Worm (Caenorhabditis elegans) whole organism, midembryonic: ENCODE results near the gene sdz-21.

Experiments
- T22C8.4 ChIP-seq: fragments of 200-800 bp; sonication (Bioruptor generic); IDR thresholded peaks from 2 replicates; pipeline ENCODE4 v1.3.6; 2022; ENCODE audit warnings: missing genetic modification characterization, missing compliant biosample characterization
- cog-1 ChIP-seq: sonication (generic microtip); optimal IDR thresholded peaks from 2 replicates; lab custom pipeline; 2016; ENCODE audit warnings: missing genetic modification characterization, missing compliant biosample characterization
- flt-1 ChIP-seq: fragments of 200-800 bp; sonication (Bioruptor generic); IDR thresholded peaks from 2 replicates; pipeline ENCODE4 v1.3.6; 2022; ENCODE audit warnings: missing genetic modification characterization, missing compliant biosample characterization
- klf-2 ChIP-seq: fragments of 200-800 bp; sonication (Bioruptor generic); conservative IDR thresholded peaks from 2 replicates; pipeline ENCODE4 v1.3.6; 2022; ENCODE audit warnings: missing genetic modification reagents, missing genetic modification characterization, missing compliant biosample characterization
- med-1 ChIP-seq: sonication (generic microtip); optimal IDR thresholded peaks from 2 replicates; lab custom pipeline; 2017; ENCODE audit warnings: missing genetic modification characterization, mild to moderate bottlenecking, missing compliant biosample characterization, antibody characterized with exemption, missing genetic modification reagents; ENCODE audit not compliant: insufficient read depth
- ref-1 ChIP-seq: fragments of 200-800 bp; sonication (Bioruptor generic); conservative IDR thresholded peaks from 2 replicates; pipeline ENCODE4 v1.3.6; 2022; ENCODE audit warnings: missing genetic modification reagents, missing genetic modification characterization, missing compliant biosample characterization
- tab-1 ChIP-seq: fragments of 200-800 bp; sonication (Bioruptor generic); IDR thresholded peaks from 2 replicates; pipeline ENCODE4 v1.3.6; 2022; ENCODE audit warnings: missing genetic modification characterization, missing compliant biosample characterization
- ztf-23 ChIP-seq: fragments of 200-800 bp; sonication (Bioruptor generic); IDR thresholded peaks from 2 replicates; pipeline ENCODE4 v1.3.6; 2022; ENCODE audit warnings: missing genetic modification reagents, missing genetic modification characterization, missing compliant biosample characterization
- ztf-29 ChIP-seq: fragments of 200-800 bp; sonication (Bioruptor generic); IDR thresholded peaks from 2 replicates; pipeline ENCODE4 v1.3.6; 2022; ENCODE audit warnings: missing genetic modification reagents, missing genetic modification characterization, missing compliant biosample characterization

The sdz-21 gene

ce11 chrIII:5630350-5630749, 26.5 kb downstream of the sdz-21 start:
- no peak for TF ChIP-seq tab-1 (GFP tag; lab: Robert Waterston, UW)
- TF ChIP-seq ztf-23 (GFP tag; lab: Robert Waterston, UW) = no peak
- no peak for TF ChIP-seq cog-1

- TF ChIP-seq ztf-23 (GFP tag; lab: Robert Waterston, UW) = no peak
- no peak for TF ChIP-seq klf-2
- TF ChIP-seq cog-1 = no peak
- TF ChIP-seq ref-1 (GFP tag; lab: Robert Waterston, UW) = no peak
- no peak for TF ChIP-seq tab-1 (GFP tag; lab: Robert Waterston, UW)
- TF ChIP-seq flt-1 (GFP tag; lab: Robert Waterston, UW) = no peak
- TF ChIP-seq med-1 = no peak
- no peak for TF ChIP-seq ztf-29 (GFP tag; lab: Robert Waterston, UW)
- TF ChIP-seq T22C8.4 (GFP tag; lab: Robert Waterston, UW) = no peak
Observed at ce11 chrIII:5629225-5629624, 27.6 kb downstream of the sdz-21 start.

ce11 chrIII:5624835-5625234, 32.0 kb downstream of the sdz-21 start, which contains the start of gene daf-4:
daf-4 (plus strand) TSS chrIII:5625135.
- no peak for TF ChIP-seq T22C8.4 (GFP tag; lab: Robert Waterston, UW)
- TF ChIP-seq tab-1 (GFP tag; lab: Robert Waterston, UW) = no peak
- no peak for TF ChIP-seq klf-2
- TF ChIP-seq flt-1 (GFP tag; lab: Robert Waterston, UW) = no peak
- TF ChIP-seq med-1 = no peak
- no peak for TF ChIP-seq ztf-23 (GFP tag; lab: Robert Waterston, UW)
- TF ChIP-seq ztf-29 (GFP tag; lab: Robert Waterston, UW) = no peak
- TF ChIP-seq ref-1 (GFP tag; lab: Robert Waterston, UW) = no peak
- no peak for TF ChIP-seq cog-1

ce11 chrIII:5623418-5623817, 33.4 kb downstream of the sdz-21 start:
- TF ChIP-seq ztf-29 (GFP tag; lab: Robert Waterston, UW) (no peak), cog-1 (no peak), klf-2 (no peak), ref-1 (GFP tag; lab: Robert Waterston, UW) (no peak)

- TF ChIP-seq ztf-29 (GFP tag; lab: Robert Waterston, UW) (no peak), cog-1 (no peak), ztf-23 (GFP tag; lab: Robert Waterston, UW) (no peak)
Observed at ce11 chrIII:5622232-5623009, 34.4 kb downstream of the sdz-21 start.

- no peak for TF ChIP-seq ztf-23 (GFP tag; lab: Robert Waterston, UW)
- TF ChIP-seq cog-1 = peak; percentile 53
Observed at ce11 chrIII:5621236-5621635, 35.6 kb downstream of the sdz-21 start.

ce11 chrIII:5620186-5620585, 36.7 kb downstream of the sdz-21 start:
- TF ChIP-seq ref-1 (GFP tag; lab: Robert Waterston, UW) (no peak), klf-2 (no peak), flt-1 (GFP tag; lab: Robert Waterston, UW) (no peak), ztf-23 (GFP tag; lab: Robert Waterston, UW) (no peak), cog-1 (no peak), med-1 (no peak), ztf-29 (GFP tag; lab: Robert Waterston, UW) (no peak), tab-1 (GFP tag; lab: Robert Waterston, UW) (no peak)

ce11 chrIII:5615675-5616074, 41.2 kb downstream of the sdz-21 start:
- no peak for TF ChIP-seq cog-1
- no peak for TF ChIP-seq tab-1 (GFP tag; lab: Robert Waterston, UW)
- TF ChIP-seq med-1 = no peak
- TF ChIP-seq ztf-23 (GFP tag; lab: Robert Waterston, UW) = no peak
- no peak for TF ChIP-seq klf-2
- TF ChIP-seq T22C8.4 (GFP tag; lab: Robert Waterston, UW) = no peak
- no peak for TF ChIP-seq ztf-29 (GFP tag; lab: Robert Waterston, UW)
- no peak for TF ChIP-seq flt-1 (GFP tag; lab: Robert Waterston, UW)
- TF ChIP-seq ref-1 (GFP tag; lab: Robert Waterston, UW) = no peak

- TF ChIP-seq T22C8.4 (GFP tag; lab: Robert Waterston, UW) (no peak), ztf-29 (GFP tag; lab: Robert Waterston, UW) (no peak), klf-2 (no peak), tab-1 (GFP tag; lab: Robert Waterston, UW) (no peak), ztf-23 (GFP tag; lab: Robert Waterston, UW) (no peak), med-1 (no peak), cog-1 (no peak), flt-1 (GFP tag; lab: Robert Waterston, UW) (no peak)
Observed at ce11 chrIII:5614648-5615047, 42.2 kb downstream of the sdz-21 start, which contains the start of gene basl-1. basl-1 (plus strand) TSS chrIII:5614948.

- TF ChIP-seq tab-1 (GFP tag; lab: Robert Waterston, UW) = no peak
- no peak for TF ChIP-seq flt-1 (GFP tag; lab: Robert Waterston, UW)
- TF ChIP-seq cog-1 = no peak
- no peak for TF ChIP-seq ref-1 (GFP tag; lab: Robert Waterston, UW)
- no peak for TF ChIP-seq ztf-29 (GFP tag; lab: Robert Waterston, UW)
Observed at ce11 chrIII:5611604-5612324, 45.1 kb downstream of the sdz-21 start, which contains the start of gene bas-1. bas-1 (plus strand) TSS chrIII:5612274.
